Fruit fly (Drosophila melanogaster) whole organism, embryonic: ENCODE measurements around the gene CG34348.

ENCODE experiments used
- Blimp-1 ChIP-seq: fragments of 200-800 bp; sonication (Bioruptor generic); optimal IDR thresholded peaks from 3 replicates; lab custom pipeline; 2018; ENCODE audit warnings: missing biosample characterization, missing genetic modification characterization, mild to moderate bottlenecking, moderate library complexity, missing genetic modification reagents
- BtbVII ChIP-seq: fragments of 200-800 bp; sonication (Bioruptor generic); optimal IDR thresholded peaks from 3 replicates; lab custom pipeline; 2017; ENCODE audit warnings: missing biosample characterization, mild to moderate bottlenecking, missing genetic modification characterization
- CG10366 ChIP-seq: fragments of 200-800 bp; sonication (Bioruptor generic); IDR thresholded peaks from 2 replicates; pipeline ENCODE4 v1.3.6; 2022; ENCODE audit warnings: missing biosample characterization, missing genetic modification characterization
- CG10565 ChIP-seq: fragments of 200-800 bp; sonication (Bioruptor generic); optimal IDR thresholded peaks from 3 replicates; lab custom pipeline; 2016; ENCODE audit warnings: missing biosample characterization, mild to moderate bottlenecking, missing genetic modification characterization
- CG11093 ChIP-seq: fragments of 200-800 bp; sonication (Bioruptor generic); IDR thresholded peaks from 3 replicates; pipeline ENCODE4 v1.3.6; 2022; ENCODE audit warnings: missing biosample characterization, missing genetic modification characterization
- CG11398 ChIP-seq: fragments of 200-800 bp; sonication (Bioruptor generic); optimal IDR thresholded peaks from 2 replicates; lab custom pipeline; 2016; ENCODE audit warnings: missing biosample characterization, missing genetic modification characterization
- CG11696 ChIP-seq: fragments of 200-800 bp; sonication (Bioruptor generic); IDR thresholded peaks from 2 replicates; pipeline ENCODE4 v1.3.6; 2022; ENCODE audit warnings: missing biosample characterization, missing genetic modification characterization
- CG13894 ChIP-seq: fragments of 200-800 bp; sonication (Bioruptor generic); optimal IDR thresholded peaks from 3 replicates; lab custom pipeline; 2018; ENCODE audit warnings: missing biosample characterization, mild to moderate bottlenecking, missing genetic modification characterization, moderate library complexity
- CG16815 ChIP-seq: fragments of 200-800 bp; sonication (Bioruptor generic); optimal IDR thresholded peaks from 3 replicates; lab custom pipeline; 2017; ENCODE audit warnings: missing biosample characterization, mild to moderate bottlenecking, missing genetic modification characterization
- CG17328 ChIP-seq: fragments of 200-800 bp; sonication (Bioruptor generic); IDR thresholded peaks from 2 replicates; pipeline ENCODE4 v1.3.6; 2022; ENCODE audit warnings: missing biosample characterization, missing genetic modification characterization
- CG17568 ChIP-seq: fragments of 200-800 bp; sonication (Bioruptor generic); optimal IDR thresholded peaks from 2 replicates; lab custom pipeline; 2018; ENCODE audit warnings: missing biosample characterization, mild to moderate bottlenecking, missing genetic modification characterization, moderate library complexity
- CG18262 ChIP-seq: fragments of 200-800 bp; optimal IDR thresholded peaks from 3 replicates; lab custom pipeline; 2019; ENCODE audit warnings: missing biosample characterization, mild to moderate bottlenecking, missing genetic modification characterization, moderate library complexity
- CG18619 ChIP-seq: fragments of 200-800 bp; sonication (Bioruptor generic); optimal IDR thresholded peaks from 3 replicates; lab custom pipeline; 2017; ENCODE audit warnings: missing biosample characterization, mild to moderate bottlenecking, missing genetic modification characterization
- CG32767 ChIP-seq: fragments of 200-800 bp; sonication (Bioruptor generic); IDR thresholded peaks from 2 replicates; pipeline ENCODE4 v1.3.6; 2022; ENCODE audit warnings: missing biosample characterization, missing genetic modification characterization
- CG33557 ChIP-seq: fragments of 200-800 bp; sonication (Bioruptor generic); optimal IDR thresholded peaks from 2 replicates; lab custom pipeline; 2019; ENCODE audit warnings: missing biosample characterization, mild to moderate bottlenecking, missing genetic modification characterization, moderate library complexity
- CG4328 ChIP-seq: fragments of 200-800 bp; sonication (Bioruptor generic); optimal IDR thresholded peaks from 3 replicates; lab custom pipeline; 2017; ENCODE audit warnings: missing biosample characterization, missing genetic modification reagents, missing genetic modification characterization
- CG4424 ChIP-seq: fragments of 200-800 bp; sonication (Bioruptor generic); optimal IDR thresholded peaks from 3 replicates; lab custom pipeline; 2016; ENCODE audit warnings: missing biosample characterization, missing genetic modification characterization
- CG6272 ChIP-seq: fragments of 200-800 bp; sonication (Bioruptor generic); IDR thresholded peaks from 2 replicates; pipeline ENCODE4 v1.3.6; 2022; ENCODE audit warnings: missing biosample characterization, missing genetic modification characterization
- CG6765 ChIP-seq: fragments of 200-800 bp; sonication (Bioruptor generic); optimal IDR thresholded peaks from 3 replicates; lab custom pipeline; 2017; ENCODE audit warnings: missing biosample characterization, mild to moderate bottlenecking, missing genetic modification characterization
- CG7786 ChIP-seq: fragments of 200-800 bp; sonication (Bioruptor generic); optimal IDR thresholded peaks from 2 replicates; lab custom pipeline; 2016; ENCODE audit warnings: missing biosample characterization, missing genetic modification characterization
- CG7839 ChIP-seq: fragments of 200-800 bp; sonication (Bioruptor generic); optimal IDR thresholded peaks from 3 replicates; lab custom pipeline; 2018; ENCODE audit warnings: missing biosample characterization, mild to moderate bottlenecking, missing genetic modification characterization, moderate library complexity
- CG8281 ChIP-seq: fragments of 200-800 bp; sonication (Bioruptor generic); optimal IDR thresholded peaks from 2 replicates; lab custom pipeline; 2018; ENCODE audit warnings: missing biosample characterization, mild to moderate bottlenecking, missing genetic modification characterization, moderate library complexity
- CG8290 ChIP-seq, 3 experiments: fragments of 200-800 bp; sonication (Bioruptor generic); optimal IDR thresholded peaks; 2 replicates each; lab custom pipeline; 2016 to 2019; ENCODE audit warnings: missing biosample characterization in 3 of 3, missing genetic modification characterization in 3 of 3, mild to moderate bottlenecking in 2 of 3, moderate library complexity in 1 of 3
- CG8359 ChIP-seq: fragments of 200-800 bp; sonication (Bioruptor generic); optimal IDR thresholded peaks from 2 replicates; lab custom pipeline; 2017; ENCODE audit warnings: missing biosample characterization, mild to moderate bottlenecking, missing genetic modification characterization, borderline replicate concordance
- CoRest ChIP-seq: fragments of 200-800 bp; sonication (Bioruptor generic); optimal IDR thresholded peaks from 3 replicates; lab custom pipeline; 2018; ENCODE audit warnings: missing biosample characterization, mild to moderate bottlenecking, missing genetic modification characterization, moderate library complexity
- Dfd ChIP-seq, 2 experiments: fragments of >200 bp; optimal IDR thresholded peaks; 2 replicates each; lab custom pipeline; 2017; ENCODE audit warnings: missing biosample characterization in 2 of 2, missing genetic modification characterization in 2 of 2
- Doc2 ChIP-seq: fragments of 200-800 bp; sonication (Bioruptor generic); IDR thresholded peaks from 2 replicates; pipeline ENCODE4 v1.3.6; 2022; ENCODE audit warnings: missing biosample characterization, missing genetic modification characterization
- E2f1 ChIP-seq: fragments of 200-800 bp; sonication (Bioruptor generic); IDR thresholded peaks from 2 replicates; pipeline ENCODE4 v1.3.6; 2022; ENCODE audit warnings: missing biosample characterization, missing genetic modification characterization
- Hr51 ChIP-seq, 2 experiments: fragments of 200-800 bp; sonication (Bioruptor generic); optimal IDR thresholded peaks; 2 replicates in 1 of 2; 3 replicates in 1 of 2; lab custom pipeline; 2016 to 2018; ENCODE audit warnings: missing biosample characterization in 2 of 2, missing genetic modification characterization in 2 of 2, mild to moderate bottlenecking in 1 of 2, moderate library complexity in 1 of 2
- NC2α ChIP-seq: fragments of 200-800 bp; sonication (Bioruptor generic); optimal IDR thresholded peaks from 2 replicates; lab custom pipeline; 2016; ENCODE audit warnings: missing biosample characterization, missing genetic modification characterization
- Nf-YA ChIP-seq: fragments of 200-800 bp; sonication (Bioruptor generic); IDR thresholded peaks from 2 replicates; pipeline ENCODE4 v1.3.6; 2022; ENCODE audit warnings: missing biosample characterization, missing genetic modification characterization
- Oaz ChIP-seq: fragments of 200-800 bp; sonication (Bioruptor generic); IDR thresholded peaks from 2 replicates; pipeline ENCODE4 v1.3.6; 2022; ENCODE audit warnings: missing biosample characterization, missing genetic modification characterization
- Ravus ChIP-seq: fragments of 200-800 bp; sonication (Bioruptor generic); IDR thresholded peaks from 2 replicates; pipeline ENCODE4 v1.3.6; 2022; ENCODE audit warnings: missing biosample characterization, missing genetic modification characterization
- Tbp ChIP-seq: fragments of >200 bp; optimal IDR thresholded peaks from 2 replicates; lab custom pipeline; 2018; ENCODE audit warnings: missing biosample characterization, missing genetic modification characterization
- bcd ChIP-seq: fragments of 200-800 bp; sonication (Bioruptor generic); optimal IDR thresholded peaks from 2 replicates; lab custom pipeline; 2017; ENCODE audit warnings: missing biosample characterization, mild to moderate bottlenecking, missing genetic modification characterization
- cad ChIP-seq: fragments of >200 bp; optimal IDR thresholded peaks from 2 replicates; lab custom pipeline; 2017; ENCODE audit warnings: missing biosample characterization, missing genetic modification characterization
- corto ChIP-seq: fragments of 200-800 bp; sonication (Bioruptor generic); optimal IDR thresholded peaks from 2 replicates; lab custom pipeline; 2016; ENCODE audit warnings: missing biosample characterization, mild to moderate bottlenecking, missing genetic modification characterization, moderate library complexity
- ind ChIP-seq: fragments of 200-800 bp; sonication (Bioruptor generic); optimal IDR thresholded peaks from 3 replicates; lab custom pipeline; 2016; ENCODE audit warnings: missing biosample characterization, missing genetic modification characterization
- kay ChIP-seq: fragments of 200-800 bp; sonication (Bioruptor generic); optimal IDR thresholded peaks from 2 replicates; lab custom pipeline; 2016; ENCODE audit warnings: missing biosample characterization, missing genetic modification characterization
- lola ChIP-seq, 3 experiments: fragments of >200 bp in 2 of 3; fragments of 200-800 bp in 1 of 3; sonication (Bioruptor generic) in 1 of 3; optimal IDR thresholded peaks; 2 replicates each; lab custom pipeline; 2017 to 2019; ENCODE audit warnings: missing biosample characterization in 3 of 3, missing genetic modification characterization in 3 of 3, mild to moderate bottlenecking in 1 of 3, moderate library complexity in 1 of 3
- oc ChIP-seq: fragments of 200-800 bp; sonication (Bioruptor generic); optimal IDR thresholded peaks from 2 replicates; lab custom pipeline; 2018; ENCODE audit warnings: missing biosample characterization, mild to moderate bottlenecking, missing genetic modification characterization, moderate library complexity
- p53 ChIP-seq: fragments of 200-800 bp; sonication (Bioruptor generic); optimal IDR thresholded peaks from 2 replicates; lab custom pipeline; 2016; ENCODE audit warnings: missing biosample characterization, missing genetic modification characterization
- pnt ChIP-seq: fragments of 200-800 bp; sonication (Bioruptor generic); optimal IDR thresholded peaks from 3 replicates; lab custom pipeline; 2016; ENCODE audit warnings: missing biosample characterization, missing genetic modification characterization
- sens-2 ChIP-seq: fragments of 200-800 bp; sonication (Bioruptor generic); IDR thresholded peaks from 2 replicates; pipeline ENCODE4 v1.3.6; 2022; ENCODE audit warnings: missing biosample characterization, missing genetic modification characterization
- so ChIP-seq: fragments of 200-800 bp; sonication (Bioruptor generic); IDR thresholded peaks from 3 replicates; pipeline ENCODE4 v1.3.6; 2022; ENCODE audit warnings: missing biosample characterization, missing genetic modification characterization
- sqz ChIP-seq: fragments of 200-800 bp; sonication (Bioruptor generic); optimal IDR thresholded peaks from 3 replicates; lab custom pipeline; 2018; ENCODE audit warnings: missing biosample characterization, mild to moderate bottlenecking, missing genetic modification characterization
- tin ChIP-seq: fragments of 200-800 bp; sonication (Bioruptor generic); optimal IDR thresholded peaks from 3 replicates; lab custom pipeline; 2016; ENCODE audit warnings: missing biosample characterization, missing genetic modification characterization
- tna ChIP-seq: fragments of 200-800 bp; sonication (Bioruptor generic); IDR thresholded peaks from 2 replicates; pipeline ENCODE4 v1.3.6; 2022; ENCODE audit warnings: missing biosample characterization, missing genetic modification characterization; ENCODE audit not compliant: partially characterized antibody
- twi ChIP-seq: fragments of 200-800 bp; optimal IDR thresholded peaks from 2 replicates; lab custom pipeline; 2019; ENCODE audit warnings: missing biosample characterization, mild to moderate bottlenecking, missing genetic modification characterization, moderate library complexity
- tx ChIP-seq: fragments of 200-800 bp; sonication (Bioruptor generic); optimal IDR thresholded peaks from 2 replicates; lab custom pipeline; 2016; ENCODE audit warnings: missing biosample characterization, missing genetic modification characterization
- unpg ChIP-seq: fragments of 200-800 bp; sonication (Bioruptor generic); optimal IDR thresholded peaks from 3 replicates; lab custom pipeline; 2018; ENCODE audit warnings: missing biosample characterization, mild to moderate bottlenecking, missing genetic modification characterization, moderate library complexity

Gene CG34348

DNA sequence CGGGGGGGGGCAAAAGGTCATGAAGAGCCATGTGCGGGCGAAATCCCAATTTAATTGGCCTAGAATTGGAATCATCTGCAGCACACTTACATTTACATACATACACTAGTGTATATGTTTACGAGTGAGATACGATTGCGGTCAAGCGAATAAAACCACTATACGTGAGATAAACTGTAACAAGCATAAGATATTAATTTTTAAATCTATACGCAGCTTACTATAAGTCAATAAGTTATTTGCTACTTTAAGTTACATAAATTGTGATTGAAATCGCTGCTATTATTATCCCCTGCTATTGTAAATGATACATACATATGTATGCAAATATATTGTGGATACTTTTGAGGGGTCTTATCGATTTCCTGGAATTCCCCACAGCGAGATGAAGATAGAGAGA, 39.5 kb downstream of the CG34348 start (continued):
- TF ChIP-seq CoRest (peak; percentile 41), Doc2 (GFP tag; lab: Robert Waterston, UW) (no peak), CG7786 (no peak), kay (GFP tag; lab: Kevin White, UChicago) (no peak), Oaz (peak; percentile 40; the same call in 1 of the 2 replicates), CG18619 (GFP tag; lab: Kevin White, UChicago) (peak; percentile 14), sens-2 (GFP tag; lab: Robert Waterston, UW) (0 out of 2 replicates have a peak, but pooled peaks have one; percentile 15), CG11398 (GFP tag; lab: Kevin White, UChicago) (no peak), CG8281 (no peak), CG4424 (no peak), CG8359 (GFP tag; lab: Kevin White, UChicago) (no peak), pnt (GFP tag; lab: Kevin White, UChicago) (no peak), CG6272 (GFP tag; lab: Robert Waterston, UW) (no peak), CG13894 (tag; lab: Kevin White, UChicago) (peak; percentile 54), Hr51 (GFP tag; optimal IDR thresholded peaks at IDR 0.05; lab: Kevin White, UChicago) (peak in 1 of 2 experiments; percentile 58), bcd (GFP tag; lab: Kevin White, UChicago) (no peak), twi (tag; lab: Kevin White, UChicago) (no peak), CG16815 (GFP tag; lab: Kevin White, UChicago) (no peak), Tbp (GFP tag; lab: Kevin White, UChicago) (no peak), Nf-YA (GFP tag; lab: Robert Waterston, UW) (no peak), CG11093 (GFP tag; lab: Robert Waterston, UW) (no peak), unpg (GFP tag; lab: Kevin White, UChicago) (peak; percentile 58), lola (GFP tag; optimal IDR thresholded peaks at IDR 0.05; lab: Kevin White, UChicago) (no peak), so (peak; percentile 23; the same call in 1 of the 3 replicates), ind (no peak), corto (GFP tag; lab: Kevin White, UChicago) (no peak), tna (GFP tag; lab: Robert Waterston, UW) (no peak), cad (no peak), Dfd (GFP tag; optimal IDR thresholded peaks at IDR 0.05; lab: Kevin White, UChicago) (no peak), tin (GFP tag; lab: Kevin White, UChicago) (no peak), BtbVII (GFP tag; lab: Kevin White, UChicago) (no peak), tx (no peak), Ravus (GFP tag; lab: Robert Waterston, UW) (no peak), oc (no peak), CG32767 (GFP tag; lab: Robert Waterston, UW) (no peak), CG6765 (GFP tag; lab: Kevin White, UChicago) (peak; percentile 1), E2f1 (GFP tag; lab: Robert Waterston, UW) (peak; percentile 45), CG10366 (GFP tag; lab: Robert Waterston, UW) (peak; percentile 16; the same call in 1 of the 2 replicates), CG11696 (GFP tag; lab: Robert Waterston, UW) (peak; percentile 71), CG33557 (GFP tag; lab: Kevin White, UChicago) (no peak), sqz (peak; percentile 3), p53 (GFP tag; lab: Kevin White, UChicago) (no peak), CG17328 (GFP tag; lab: Robert Waterston, UW) (peak; percentile 34; the same call in 1 of the 2 replicates), CG17568 (no peak), CG18262 (peak; percentile 42), CG10565 (no peak), CG7839 (peak; percentile 68), Blimp-1 (GFP tag; lab: Kevin White, UChicago) (peak; percentile 32), CG8290 (GFP tag; optimal IDR thresholded peaks at IDR 0.05; lab: Kevin White, UChicago) (no peak), CG8290 (tag; optimal IDR thresholded peaks at IDR 0.05; lab: Kevin White, UChicago) (peak in 1 of 2 experiments; percentile 76), NC2α (GFP tag; lab: Kevin White, UChicago) (no peak), CG4328 (GFP tag; lab: Kevin White, UChicago) (no peak)
